Fruit fly (Drosophila melanogaster): Measurements from ENCODE around the gene east.

dm6 chrX:2071878-2072817 is 61.5 kb downstream of the east start, which contains the start of gene Rtca:
- TF ChIP-seq CG8478 (optimal IDR thresholded peaks at IDR 0.05) (no peak), usp (GFP tag; optimal IDR thresholded peaks at IDR 0.05) (no peak), pan (optimal IDR thresholded peaks at IDR 0.05) (no peak), psq (optimal IDR thresholded peaks at IDR 0.05) (no peak), EcR (GFP tag; optimal IDR thresholded peaks at IDR 0.05) (no peak)

Measured in whole organism.